Fruit fly (Drosophila melanogaster): Measurements from ENCODE around the gene Ugt36A1.

Ugt36A1 gene

DNA sequence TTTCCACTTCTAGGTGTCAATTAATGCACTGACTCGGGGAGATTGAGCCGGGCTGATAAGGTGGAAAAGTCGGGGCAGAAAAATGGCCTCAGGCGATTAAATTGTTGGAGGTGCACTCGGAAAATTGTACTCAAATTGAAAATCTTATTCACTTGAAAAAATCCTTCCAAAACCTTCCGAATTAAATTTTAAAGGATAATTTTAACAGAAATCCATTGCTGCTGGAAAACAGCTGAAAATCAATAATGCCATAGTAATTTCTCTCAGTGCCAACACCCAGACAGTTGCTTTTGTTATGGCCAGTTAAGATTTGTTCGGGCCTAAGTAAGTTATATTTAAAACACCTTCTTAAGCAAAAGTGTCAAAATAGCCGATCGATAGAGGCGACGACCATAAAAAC lies 18.1 kb upstream of the Ugt36A1 start (continued):
- TF ChIP-seq Dip3 (GFP tag; optimal IDR thresholded peaks at IDR 0.05) (no peak), Rfx (GFP tag; IDR thresholded peaks at IDR 0.05) (no peak), Doc2 (GFP tag; IDR thresholded peaks at IDR 0.05) (no peak), CG14710 (tag; optimal IDR thresholded peaks at IDR 0.05) (peak; percentile 24), Lim3 (GFP tag; IDR thresholded peaks at IDR 0.05) (no peak), CG32532 (GFP tag; IDR thresholded peaks at IDR 0.05) (no peak), CHES-1-like (GFP tag; optimal IDR thresholded peaks at IDR 0.05) (no peak), Kr (GFP tag; optimal IDR thresholded peaks at IDR 0.05) (no peak), CG2712 (tag; optimal IDR thresholded peaks at IDR 0.05) (peak; percentile 62), ara (GFP tag; IDR thresholded peaks at IDR 0.05) (peak; percentile 49; the same call in 1 of the 2 replicates), jing (GFP tag; optimal IDR thresholded peaks at IDR 0.05) (peak; percentile 19), CG10979 (tag; optimal IDR thresholded peaks at IDR 0.05) (peak; percentile 60), Scr (GFP tag; IDR thresholded peaks at IDR 0.05; ENCODE audit: partially characterized antibody) (no peak), esg (GFP tag; conservative IDR thresholded peaks at IDR 0.05) (0 out of 2 replicates have a peak, but pooled peaks have one; percentile 13), CG12942 (GFP tag; optimal IDR thresholded peaks at IDR 0.05) (no peak), CG11247 (GFP tag; IDR thresholded peaks at IDR 0.05) (no peak), dysf (GFP tag; IDR thresholded peaks at IDR 0.05) (0 out of 3 replicates have a peak, but pooled peaks have one; percentile 30), NC2α (GFP tag; optimal IDR thresholded peaks at IDR 0.05) (peak; percentile 2), CG31388 (GFP tag; optimal IDR thresholded peaks at IDR 0.05) (no peak), CG7987 (GFP tag; optimal IDR thresholded peaks at IDR 0.05) (no peak), CG7839 (tag; optimal IDR thresholded peaks at IDR 0.05) (peak; percentile 33), D (optimal IDR thresholded peaks at IDR 0.05) (no peak), D (GFP tag; optimal IDR thresholded peaks at IDR 0.05) (peak; percentile 24), caup (GFP tag; optimal IDR thresholded peaks at IDR 0.05; ENCODE audit: severe bottlenecking) (no peak), CG9797 (GFP tag; optimal IDR thresholded peaks at IDR 0.05) (no peak), CG30020 (tag; optimal IDR thresholded peaks at IDR 0.05) (no peak), p53 (GFP tag; optimal IDR thresholded peaks at IDR 0.05) (no peak), CG17829 (tag; optimal IDR thresholded peaks at IDR 0.05) (peak; percentile 35), CG9876 (GFP tag; optimal IDR thresholded peaks at IDR 0.05) (no peak), oc (tag; optimal IDR thresholded peaks at IDR 0.05) (no peak), CG13894 (tag; optimal IDR thresholded peaks at IDR 0.05) (no peak), hkb (optimal IDR thresholded peaks at IDR 0.05) (no peak), hkb (GFP tag; IDR thresholded peaks at IDR 0.05) (0 out of 2 replicates have a peak, but pooled peaks have one; percentile 10), CG33557 (GFP tag; optimal IDR thresholded peaks at IDR 0.05) (peak; percentile 46), chm (GFP tag; IDR thresholded peaks at IDR 0.05) (peak; percentile 82), CG12071 (GFP tag; optimal IDR thresholded peaks at IDR 0.05) (no peak), CG6765 (GFP tag; optimal IDR thresholded peaks at IDR 0.05) (no peak), CG1792 (GFP tag; optimal IDR thresholded peaks at IDR 0.05) (no peak), PHDP (tag; optimal IDR thresholded peaks at IDR 0.05) (no peak), lmd (GFP tag; IDR thresholded peaks at IDR 0.05) (peak; percentile 7; the same call in 1 of the 2 replicates), tup (GFP tag; optimal IDR thresholded peaks at IDR 0.05) (peak; percentile 41), org-1 (GFP tag; optimal IDR thresholded peaks at IDR 0.05) (no peak), ken (GFP tag; IDR thresholded peaks at IDR 0.05) (no peak), ci (GFP tag; IDR thresholded peaks at IDR 0.05) (peak; percentile 65; the same call in 1 of the 3 replicates), CG1024 (GFP tag; IDR thresholded peaks at IDR 0.05) (0 out of 2 replicates have a peak, but pooled peaks have one; percentile 35), stc (GFP tag; IDR thresholded peaks at IDR 0.05) (no peak), gro (GFP tag; optimal IDR thresholded peaks at IDR 0.05) (no peak), tna (GFP tag; IDR thresholded peaks at IDR 0.05; ENCODE audit: partially characterized antibody) (no peak), CG11723 (GFP tag; optimal IDR thresholded peaks at IDR 0.05) (no peak), CG18262 (tag; optimal IDR thresholded peaks at IDR 0.05) (peak; percentile 56), CG10267 (tag; optimal IDR thresholded peaks at IDR 0.05) (peak; percentile 29), CG14050 (GFP tag; IDR thresholded peaks at IDR 0.05) (no peak)
